Fruit fly (Drosophila melanogaster): Measurements from ENCODE around the gene CG4502.

- TF ChIP-seq CG8478 (optimal IDR thresholded peaks at IDR 0.05), result no peak
- no peak for TF ChIP-seq CTCF (optimal IDR thresholded peaks at IDR 0.05)
These were observed 56.9 kb downstream of the CG4502 start for dm6 chr2L:7147212-7147611.

Measured in S2 (cell line).